Fruit fly (Drosophila melanogaster) whole organism, embryonic: ENCODE measurements around the gene Nph.

Experiments used
- Asciz ChIP-seq: fragments of 200-800 bp; sonication (Bioruptor generic); optimal IDR thresholded peaks from 2 replicates; lab custom pipeline; 2017; ENCODE audit warnings: missing biosample characterization, mild to moderate bottlenecking, missing genetic modification characterization, missing genetic modification reagents
- CG10147 ChIP-seq: fragments of 200-800 bp; sonication (Bioruptor generic); optimal IDR thresholded peaks from 2 replicates; lab custom pipeline; 2019; ENCODE audit warnings: missing biosample characterization, mild to moderate bottlenecking, missing genetic modification characterization, moderate library complexity
- CG10321 ChIP-seq: fragments of 200-800 bp; sonication (Bioruptor generic); IDR thresholded peaks from 2 replicates; pipeline ENCODE4 v1.3.6; 2022; ENCODE audit warnings: missing biosample characterization, missing genetic modification characterization
- CG10431 ChIP-seq: fragments of 200-800 bp; sonication (Bioruptor generic); optimal IDR thresholded peaks from 3 replicates; lab custom pipeline; 2018; ENCODE audit warnings: missing biosample characterization, mild to moderate bottlenecking, missing genetic modification characterization
- CG10959 ChIP-seq: fragments of 200-800 bp; sonication (Bioruptor generic); IDR thresholded peaks from 2 replicates; pipeline ENCODE4 v1.3.6; 2022; ENCODE audit warnings: missing biosample characterization, missing genetic modification characterization
- CG12155 ChIP-seq: fragments of 200-800 bp; sonication (Bioruptor generic); optimal IDR thresholded peaks from 3 replicates; lab custom pipeline; 2016; ENCODE audit warnings: missing biosample characterization, missing genetic modification characterization
- CG1529 ChIP-seq: fragments of 200-800 bp; sonication (Bioruptor generic); optimal IDR thresholded peaks from 3 replicates; lab custom pipeline; 2018; ENCODE audit warnings: missing biosample characterization, missing genetic modification characterization
- CG15479 ChIP-seq: fragments of 200-800 bp; sonication (Bioruptor generic); optimal IDR thresholded peaks from 3 replicates; lab custom pipeline; 2019; ENCODE audit warnings: missing biosample characterization, mild to moderate bottlenecking, missing genetic modification characterization, moderate library complexity
- CG16779 ChIP-seq: fragments of 200-800 bp; sonication (Bioruptor generic); IDR thresholded peaks from 2 replicates; pipeline ENCODE4 v1.3.6; 2022; ENCODE audit warnings: missing biosample characterization, missing genetic modification characterization
- CG16813 ChIP-seq: fragments of 200-800 bp; sonication (Bioruptor generic); IDR thresholded peaks from 3 replicates; pipeline ENCODE4 v1.3.6; 2022; ENCODE audit warnings: missing biosample characterization, missing genetic modification characterization; ENCODE audit not compliant: partially characterized antibody
- CG16815 ChIP-seq: fragments of 200-800 bp; sonication (Bioruptor generic); optimal IDR thresholded peaks from 3 replicates; lab custom pipeline; 2017; ENCODE audit warnings: missing biosample characterization, mild to moderate bottlenecking, missing genetic modification characterization
- CG1832 ChIP-seq: fragments of 200-800 bp; sonication (Bioruptor generic); optimal IDR thresholded peaks from 2 replicates; lab custom pipeline; 2017; ENCODE audit warnings: missing biosample characterization, mild to moderate bottlenecking, missing genetic modification characterization, inconsistent platforms
- CG2875 ChIP-seq: fragments of 200-800 bp; sonication (Bioruptor generic); optimal IDR thresholded peaks from 2 replicates; lab custom pipeline; 2017; ENCODE audit warnings: missing biosample characterization, mild to moderate bottlenecking, missing genetic modification characterization, missing genetic modification reagents
- CG32767 ChIP-seq: fragments of 200-800 bp; sonication (Bioruptor generic); IDR thresholded peaks from 2 replicates; pipeline ENCODE4 v1.3.6; 2022; ENCODE audit warnings: missing biosample characterization, missing genetic modification characterization
- CG3407 ChIP-seq: fragments of 200-800 bp; sonication (Bioruptor generic); optimal IDR thresholded peaks from 2 replicates; lab custom pipeline; 2018; ENCODE audit warnings: missing biosample characterization, mild to moderate bottlenecking, missing genetic modification characterization
- CG3726 ChIP-seq: fragments of 200-800 bp; sonication (Bioruptor generic); IDR thresholded peaks from 3 replicates; pipeline ENCODE4, ENCODE4 v1.3.6; 2022; ENCODE audit warnings: missing biosample characterization, missing genetic modification characterization
- CG8359 ChIP-seq: fragments of 200-800 bp; sonication (Bioruptor generic); optimal IDR thresholded peaks from 2 replicates; lab custom pipeline; 2017; ENCODE audit warnings: missing biosample characterization, mild to moderate bottlenecking, missing genetic modification characterization, borderline replicate concordance
- CG8765 ChIP-seq: fragments of 200-800 bp; sonication (Bioruptor generic); IDR thresholded peaks from 2 replicates; pipeline ENCODE4 v1.3.6; 2022; ENCODE audit warnings: missing biosample characterization, missing genetic modification characterization
- CG9215 ChIP-seq: fragments of 200-800 bp; sonication (Bioruptor generic); IDR thresholded peaks from 2 replicates; pipeline ENCODE4 v1.3.6; 2022; ENCODE audit warnings: missing biosample characterization, missing genetic modification characterization
- CG9609 ChIP-seq: fragments of 200-800 bp; sonication (Bioruptor generic); optimal IDR thresholded peaks from 3 replicates; lab custom pipeline; 2016; ENCODE audit warnings: missing biosample characterization, missing genetic modification characterization
- CkIIα-i1 ChIP-seq: fragments of 200-800 bp; sonication (Bioruptor generic); IDR thresholded peaks from 2 replicates; pipeline ENCODE4 v1.3.6; 2022; ENCODE audit warnings: missing biosample characterization, missing genetic modification characterization
- CrebB ChIP-seq: fragments of 200-800 bp; sonication (Bioruptor generic); optimal IDR thresholded peaks from 3 replicates; lab custom pipeline; 2018; ENCODE audit warnings: missing biosample characterization, mild to moderate bottlenecking, missing genetic modification characterization
- D ChIP-seq, 2 experiments: fragments of 200-800 bp in 1 of 2; fragments of >200 bp in 1 of 2; sonication (Bioruptor generic) in 1 of 2; optimal IDR thresholded peaks; 2 replicates in 1 of 2; 3 replicates in 1 of 2; lab custom pipeline; 2017; ENCODE audit warnings: mild to moderate bottlenecking in 1 of 2, missing biosample characterization in 1 of 2, missing genetic modification characterization in 1 of 2, missing genetic modification reagents in 1 of 2
- E2f2 ChIP-seq: fragments of 200-800 bp; sonication (Bioruptor generic); IDR thresholded peaks from 2 replicates; pipeline ENCODE4 v1.3.6; 2022; ENCODE audit warnings: missing biosample characterization, missing genetic modification characterization
- ERR ChIP-seq: fragments of 200-800 bp; sonication (Bioruptor generic); optimal IDR thresholded peaks from 2 replicates; lab custom pipeline; 2016; ENCODE audit warnings: missing biosample characterization, missing genetic modification characterization
- Eip74EF ChIP-seq, 2 experiments: fragments of 200-800 bp in 1 of 2; fragments of >200 bp in 1 of 2; sonication (Bioruptor generic) in 1 of 2; optimal IDR thresholded peaks; 2 replicates each; lab custom pipeline; 2017 to 2019; ENCODE audit warnings: missing biosample characterization in 2 of 2, missing genetic modification characterization in 2 of 2, mild to moderate bottlenecking in 1 of 2, moderate library complexity in 1 of 2
- Gsc ChIP-seq: fragments of 200-800 bp; sonication (Bioruptor generic); IDR thresholded peaks from 2 replicates; pipeline ENCODE4 v1.3.6; 2022; ENCODE audit warnings: missing biosample characterization, missing genetic modification characterization
- Gug ChIP-seq: fragments of 200-800 bp; sonication (Bioruptor generic); IDR thresholded peaks from 4 replicates; pipeline ENCODE4 v1.3.6; 2022; ENCODE audit warnings: missing biosample characterization, missing genetic modification characterization
- HHEX ChIP-seq: fragments of 200-800 bp; sonication (Bioruptor generic); optimal IDR thresholded peaks from 3 replicates; lab custom pipeline; 2017; ENCODE audit warnings: missing biosample characterization, mild to moderate bottlenecking, missing genetic modification characterization, missing genetic modification reagents
- HLH3B ChIP-seq: fragments of 200-800 bp; sonication (Bioruptor generic); IDR thresholded peaks from 2 replicates; pipeline ENCODE4 v1.3.6; 2022; ENCODE audit warnings: missing biosample characterization, missing genetic modification characterization
- HLHmδ ChIP-seq: fragments of 200-800 bp; sonication (Bioruptor generic); optimal IDR thresholded peaks from 2 replicates; lab custom pipeline; 2018; ENCODE audit warnings: missing biosample characterization, mild to moderate bottlenecking, missing genetic modification characterization, moderate library complexity
- HmgD ChIP-seq: fragments of 200-800 bp; sonication (Bioruptor generic); optimal IDR thresholded peaks from 3 replicates; lab custom pipeline; 2016; ENCODE audit warnings: missing biosample characterization, missing genetic modification characterization
- Hmr ChIP-seq: fragments of 200-800 bp; sonication (Bioruptor generic); optimal IDR thresholded peaks from 3 replicates; lab custom pipeline; 2017; ENCODE audit warnings: mild to moderate bottlenecking, missing biosample characterization, missing genetic modification reagents, missing genetic modification characterization
- Sin3A ChIP-seq: fragments of >200 bp; optimal IDR thresholded peaks from 2 replicates; lab custom pipeline; 2018
- Stat92E ChIP-seq, 3 experiments: fragments of >200 bp in 2 of 3; fragments of 200-800 bp in 1 of 3; sonication (Bioruptor generic) in 1 of 3; optimal IDR thresholded peaks; 2 replicates each; lab custom pipeline; 2017 to 2019; ENCODE audit warnings: missing biosample characterization in 3 of 3, missing genetic modification characterization in 3 of 3, mild to moderate bottlenecking in 1 of 3, moderate library complexity in 1 of 3
- bab2 ChIP-seq: fragments of 200-800 bp; sonication (Bioruptor generic); optimal IDR thresholded peaks from 2 replicates; lab custom pipeline; 2016; ENCODE audit warnings: missing biosample characterization, missing genetic modification characterization
- bigmax ChIP-seq: fragments of 200-800 bp; sonication (Bioruptor generic); optimal IDR thresholded peaks from 2 replicates; lab custom pipeline; 2018; ENCODE audit warnings: missing biosample characterization, mild to moderate bottlenecking, missing genetic modification characterization
- chif ChIP-seq, 2 experiments: fragments of 200-800 bp; sonication (Bioruptor generic); optimal IDR thresholded peaks; 3 replicates each; lab custom pipeline; 2016; ENCODE audit warnings: missing biosample characterization in 2 of 2, missing genetic modification characterization in 2 of 2
- chm ChIP-seq: fragments of 200-800 bp; sonication (Bioruptor generic); IDR thresholded peaks from 2 replicates; pipeline ENCODE4 v1.3.6; 2022; ENCODE audit warnings: missing biosample characterization, missing genetic modification characterization
- da ChIP-seq: fragments of 200-800 bp; sonication (Bioruptor generic); optimal IDR thresholded peaks from 2 replicates; lab custom pipeline; 2016; ENCODE audit warnings: missing biosample characterization, missing genetic modification characterization
- dmrt11E ChIP-seq: fragments of 200-800 bp; sonication (Bioruptor generic); optimal IDR thresholded peaks from 3 replicates; lab custom pipeline; 2018; ENCODE audit warnings: missing biosample characterization, mild to moderate bottlenecking, missing genetic modification characterization, moderate library complexity
- dpn ChIP-seq, 2 experiments: fragments of 200-800 bp; sonication (Bioruptor generic); optimal IDR thresholded peaks; 3 replicates each; lab custom pipeline; 2016; ENCODE audit warnings: missing biosample characterization in 2 of 2, missing genetic modification characterization in 2 of 2
- fru ChIP-seq: fragments of >200 bp; optimal IDR thresholded peaks from 2 replicates; lab custom pipeline; 2017
- hkb ChIP-seq, 2 experiments: fragments of 200-800 bp in 1 of 2; fragments of >200 bp in 1 of 2; sonication (Bioruptor generic) in 1 of 2; IDR thresholded peaks in 1 of 2; optimal IDR thresholded peaks in 1 of 2; 2 replicates each; pipeline versions ENCODE4 v1.3.6 to Lab custom; 2017 to 2022; ENCODE audit warnings: missing biosample characterization in 1 of 2, missing genetic modification characterization in 1 of 2
- knrl ChIP-seq: fragments of 200-800 bp; sonication (Bioruptor generic); IDR thresholded peaks from 3 replicates; pipeline ENCODE4 v1.3.6; 2022; ENCODE audit warnings: missing biosample characterization, missing genetic modification characterization; ENCODE audit not compliant: partially characterized antibody
- p53 ChIP-seq: fragments of 200-800 bp; sonication (Bioruptor generic); optimal IDR thresholded peaks from 2 replicates; lab custom pipeline; 2016; ENCODE audit warnings: missing biosample characterization, missing genetic modification characterization
- pb ChIP-seq: fragments of 200-800 bp; sonication (Bioruptor generic); optimal IDR thresholded peaks from 3 replicates; lab custom pipeline; 2016; ENCODE audit warnings: missing biosample characterization, missing genetic modification characterization
- sisA ChIP-seq: fragments of 200-800 bp; sonication (Bioruptor generic); IDR thresholded peaks from 2 replicates; pipeline ENCODE4 v1.3.6; 2022; ENCODE audit warnings: missing biosample characterization, missing genetic modification characterization
- usp ChIP-seq: fragments of >200 bp; optimal IDR thresholded peaks from 2 replicates; lab custom pipeline; 2017; ENCODE audit warnings: missing biosample characterization, missing genetic modification characterization
- vnd ChIP-seq: fragments of 200-800 bp; sonication (Bioruptor generic); IDR thresholded peaks from 3 replicates; pipeline ENCODE4 v1.3.6; 2022; ENCODE audit warnings: missing biosample characterization, missing genetic modification characterization; ENCODE audit not compliant: partially characterized antibody

The Nph gene

dm6 chr3R:30014977-30015514 is 10.4 kb upstream of the Nph start, which contains the start of gene CG7920 (continued):
- TF ChIP-seq bab2 (GFP tag; lab: Kevin White, UChicago) (no peak), CG1832 (GFP tag; lab: Kevin White, UChicago) (no peak), CG16813 (GFP tag; lab: Robert Waterston, UW) (peak; percentile 75), CG10431 (GFP tag; lab: Kevin White, UChicago) (no peak), CG10959 (no peak), Gug (no peak), CG16815 (GFP tag; lab: Kevin White, UChicago) (no peak), CrebB (tag; lab: Kevin White, UChicago) (peak; percentile 41), CkIIα-i1 (GFP tag; lab: Robert Waterston, UW) (no peak), da (GFP tag; lab: Kevin White, UChicago) (no peak), Hmr (GFP tag; lab: Kevin White, UChicago) (peak; percentile 69), Sin3A (lab: Kevin White, UChicago) (peak; percentile 71), Eip74EF (GFP tag; optimal IDR thresholded peaks at IDR 0.05; lab: Kevin White, UChicago) (no peak), dmrt11E (tag; lab: Kevin White, UChicago) (no peak), pb (GFP tag; lab: Kevin White, UChicago) (no peak), Stat92E (GFP tag; optimal IDR thresholded peaks at IDR 0.05; lab: Kevin White, UChicago) (peak in 1 of 3 experiments; percentile 9), vnd (peak; percentile 75), CG3407 (GFP tag; lab: Kevin White, UChicago) (no peak), ERR (GFP tag; lab: Kevin White, UChicago) (no peak), chm (GFP tag; lab: Robert Waterston, UW) (peak; percentile 22; the same call in 1 of the 2 replicates), usp (GFP tag; lab: Kevin White, UChicago) (no peak), CG8765 (no peak), Asciz (GFP tag; lab: Kevin White, UChicago) (no peak), CG1529 (GFP tag; lab: Kevin White, UChicago) (no peak), HHEX (GFP tag; lab: Kevin White, UChicago) (no peak), dpn (GFP tag; optimal IDR thresholded peaks at IDR 0.05; lab: Kevin White, UChicago) (peak; percentile 3 to 29), CG3726 (GFP tag; lab: Robert Waterston, UW) (0 out of 3 replicates have a peak, but pooled peaks have one; percentile 6), knrl (GFP tag; lab: Robert Waterston, UW) (peak; percentile 76), p53 (GFP tag; lab: Kevin White, UChicago) (no peak), CG9215 (no peak), CG8359 (GFP tag; lab: Kevin White, UChicago) (no peak), HLHmδ (no peak), CG32767 (GFP tag; lab: Robert Waterston, UW) (no peak), fru (no peak), hkb (optimal IDR thresholded peaks at IDR 0.05; lab: Kevin White, UChicago) (no peak), hkb (GFP tag; IDR thresholded peaks at IDR 0.05; lab: Robert Waterston, UW) (peak; percentile 33), CG2875 (GFP tag; lab: Kevin White, UChicago) (no peak), E2f2 (GFP tag; lab: Robert Waterston, UW) (peak; percentile 99), CG9609 (no peak), CG10147 (GFP tag; lab: Kevin White, UChicago) (peak; percentile 43), HmgD (no peak), CG10321 (GFP tag; lab: Robert Waterston, UW) (0 out of 2 replicates have a peak, but pooled peaks have one; percentile 27), CG12155 (no peak), bigmax (no peak), Gsc (GFP tag; lab: Robert Waterston, UW) (no peak), sisA (GFP tag; lab: Robert Waterston, UW) (no peak), D (optimal IDR thresholded peaks at IDR 0.05; lab: Kevin White, UChicago) (no peak), D (GFP tag; optimal IDR thresholded peaks at IDR 0.05; lab: Kevin White, UChicago) (no peak), chif (GFP tag; optimal IDR thresholded peaks at IDR 0.05; lab: Kevin White, UChicago) (no peak), CG16779 (GFP tag; lab: Robert Waterston, UW) (no peak), CG15479 (GFP tag; lab: Kevin White, UChicago) (no peak), HLH3B (GFP tag; lab: Robert Waterston, UW) (no peak)
